Fruit fly (Drosophila melanogaster) whole organism, embryonic: Measurements from ENCODE around the gene GlnRS.
A peak's percentile ranks its signal among the peaks of the same experiment; 100 is the strongest.

Experiments used
- Aef1 ChIP-seq: fragments of 200-800 bp; sonication (Bioruptor generic); IDR thresholded peaks from 3 replicates; pipeline ENCODE4 v1.3.6; 2022; ENCODE audit warnings: missing biosample characterization, missing genetic modification characterization
- BEAF-32 ChIP-seq: fragments of 200-800 bp; sonication (Bioruptor generic); optimal IDR thresholded peaks from 3 replicates; lab custom pipeline; 2017; ENCODE audit warnings: missing biosample characterization, missing genetic modification characterization, mild to moderate bottlenecking, moderate library complexity, missing genetic modification reagents
- CG10267 ChIP-seq: fragments of 200-800 bp; sonication (Bioruptor generic); optimal IDR thresholded peaks from 2 replicates; lab custom pipeline; 2018; ENCODE audit warnings: missing biosample characterization, mild to moderate bottlenecking, missing genetic modification characterization, moderate library complexity
- CG10959 ChIP-seq: fragments of 200-800 bp; sonication (Bioruptor generic); IDR thresholded peaks from 2 replicates; pipeline ENCODE4 v1.3.6; 2022; ENCODE audit warnings: missing biosample characterization, missing genetic modification characterization
- CG11695 ChIP-seq: fragments of 200-800 bp; sonication (Bioruptor generic); IDR thresholded peaks from 3 replicates; pipeline ENCODE4 v1.3.6; 2022; ENCODE audit warnings: missing biosample characterization, missing genetic modification characterization
- CG12391 ChIP-seq: fragments of 200-800 bp; sonication (Bioruptor generic); optimal IDR thresholded peaks from 3 replicates; lab custom pipeline; 2018; ENCODE audit warnings: missing biosample characterization, mild to moderate bottlenecking, missing genetic modification characterization, moderate library complexity
- CG13424 ChIP-seq: fragments of 200-800 bp; sonication (Bioruptor generic); optimal IDR thresholded peaks from 2 replicates; lab custom pipeline; 2019; ENCODE audit warnings: missing biosample characterization, mild to moderate bottlenecking, missing genetic modification characterization, moderate library complexity
- CG13894 ChIP-seq: fragments of 200-800 bp; sonication (Bioruptor generic); optimal IDR thresholded peaks from 3 replicates; lab custom pipeline; 2018; ENCODE audit warnings: missing biosample characterization, mild to moderate bottlenecking, missing genetic modification characterization, moderate library complexity
- CG15514 ChIP-seq: fragments of 200-800 bp; sonication (Bioruptor generic); optimal IDR thresholded peaks from 3 replicates; lab custom pipeline; 2017; ENCODE audit warnings: missing biosample characterization, missing genetic modification characterization, mild to moderate bottlenecking, moderate library complexity, missing genetic modification reagents
- CG15696 ChIP-seq: fragments of 200-800 bp; sonication (Bioruptor generic); optimal IDR thresholded peaks from 2 replicates; lab custom pipeline; 2019; ENCODE audit warnings: missing biosample characterization, mild to moderate bottlenecking, missing genetic modification characterization, moderate library complexity
- CG17361 ChIP-seq: fragments of 200-800 bp; sonication (Bioruptor generic); IDR thresholded peaks from 3 replicates; pipeline ENCODE4 v1.3.6; 2022; ENCODE audit warnings: missing biosample characterization, missing genetic modification characterization
- CG17829 ChIP-seq: fragments of 200-800 bp; optimal IDR thresholded peaks from 2 replicates; lab custom pipeline; 2019; ENCODE audit warnings: missing biosample characterization, mild to moderate bottlenecking, missing genetic modification characterization, moderate library complexity
- CG18764 ChIP-seq: fragments of 200-800 bp; sonication (Bioruptor generic); optimal IDR thresholded peaks from 3 replicates; lab custom pipeline; 2016; ENCODE audit warnings: missing biosample characterization, missing genetic modification characterization
- CG3847 ChIP-seq: fragments of 200-800 bp; sonication (Bioruptor generic); IDR thresholded peaks from 2 replicates; pipeline ENCODE4 v1.3.6; 2022; ENCODE audit warnings: missing biosample characterization, missing genetic modification characterization
- CG3995 ChIP-seq: fragments of 200-800 bp; sonication (Bioruptor generic); optimal IDR thresholded peaks from 3 replicates; lab custom pipeline; 2016; ENCODE audit warnings: missing biosample characterization, missing genetic modification characterization
- CG42726 ChIP-seq: fragments of 200-800 bp; sonication (Bioruptor generic); IDR thresholded peaks from 2 replicates; pipeline ENCODE4 v1.3.6; 2022; ENCODE audit warnings: missing biosample characterization, missing genetic modification characterization; ENCODE audit not compliant: partially characterized antibody
- CG4360 ChIP-seq: fragments of 200-800 bp; sonication (Bioruptor generic); IDR thresholded peaks from 2 replicates; pipeline ENCODE4 v1.3.6; 2022; ENCODE audit warnings: missing biosample characterization, missing genetic modification characterization
- CG6689 ChIP-seq: fragments of 200-800 bp; sonication (Bioruptor generic); IDR thresholded peaks from 2 replicates; pipeline ENCODE4 v1.3.6; 2022; ENCODE audit warnings: missing biosample characterization, missing genetic modification characterization
- CG6791 ChIP-seq: fragments of 200-800 bp; sonication (Bioruptor generic); IDR thresholded peaks from 3 replicates; pipeline ENCODE4 v1.3.6; 2022; ENCODE audit warnings: missing biosample characterization, missing genetic modification characterization; ENCODE audit not compliant: partially characterized antibody
- CG8290 ChIP-seq, 3 experiments: fragments of 200-800 bp; sonication (Bioruptor generic); optimal IDR thresholded peaks; 2 replicates each; lab custom pipeline; 2016 to 2019; ENCODE audit warnings: missing biosample characterization in 3 of 3, missing genetic modification characterization in 3 of 3, mild to moderate bottlenecking in 2 of 3, moderate library complexity in 1 of 3
- CTCF ChIP-seq: fragments of 200-800 bp; sonication (Bioruptor generic); optimal IDR thresholded peaks from 2 replicates; lab custom pipeline; 2017; ENCODE audit warnings: missing biosample characterization, mild to moderate bottlenecking, missing genetic modification characterization, moderate library complexity
- CoRest ChIP-seq: fragments of 200-800 bp; sonication (Bioruptor generic); optimal IDR thresholded peaks from 3 replicates; lab custom pipeline; 2018; ENCODE audit warnings: missing biosample characterization, mild to moderate bottlenecking, missing genetic modification characterization, moderate library complexity
- Dref ChIP-seq: fragments of 200-800 bp; sonication (Bioruptor generic); IDR thresholded peaks from 2 replicates; pipeline ENCODE4 v1.3.6; 2022; ENCODE audit warnings: missing biosample characterization, missing genetic modification characterization
- Ets97D ChIP-seq: fragments of 200-800 bp; sonication (Bioruptor generic); optimal IDR thresholded peaks from 3 replicates; lab custom pipeline; 2016; ENCODE audit warnings: missing biosample characterization, missing genetic modification characterization
- Fer1 ChIP-seq: fragments of 200-800 bp; sonication (Bioruptor generic); optimal IDR thresholded peaks from 2 replicates; lab custom pipeline; 2017; ENCODE audit warnings: missing biosample characterization, mild to moderate bottlenecking, missing genetic modification characterization
- Lhr ChIP-seq: fragments of 200-800 bp; sonication (Bioruptor generic); optimal IDR thresholded peaks from 3 replicates; lab custom pipeline; 2017; ENCODE audit warnings: mild to moderate bottlenecking, missing biosample characterization, missing genetic modification reagents, missing genetic modification characterization
- Lpt ChIP-seq: fragments of >200 bp; optimal IDR thresholded peaks from 2 replicates; lab custom pipeline; 2018; ENCODE audit warnings: missing biosample characterization, missing genetic modification characterization
- MESR4 ChIP-seq: fragments of 200-800 bp; sonication (Bioruptor generic); optimal IDR thresholded peaks from 2 replicates; lab custom pipeline; 2018; ENCODE audit warnings: missing biosample characterization, mild to moderate bottlenecking, missing genetic modification characterization, moderate library complexity
- Myb ChIP-seq: fragments of 200-800 bp; sonication (Bioruptor generic); optimal IDR thresholded peaks from 2 replicates; lab custom pipeline; 2016; ENCODE audit warnings: missing biosample characterization, missing genetic modification characterization
- Spps ChIP-seq: fragments of 200-800 bp; sonication (Bioruptor generic); optimal IDR thresholded peaks from 2 replicates; lab custom pipeline; 2018; ENCODE audit warnings: missing biosample characterization, mild to moderate bottlenecking, missing genetic modification characterization
- Ssrp ChIP-seq: fragments of 200-800 bp; sonication (Bioruptor generic); optimal IDR thresholded peaks from 2 replicates; lab custom pipeline; 2018; ENCODE audit warnings: missing biosample characterization, mild to moderate bottlenecking, missing genetic modification characterization, moderate library complexity
- Stat92E ChIP-seq, 3 experiments: fragments of >200 bp in 2 of 3; fragments of 200-800 bp in 1 of 3; sonication (Bioruptor generic) in 1 of 3; optimal IDR thresholded peaks; 2 replicates each; lab custom pipeline; 2017 to 2019; ENCODE audit warnings: missing biosample characterization in 3 of 3, missing genetic modification characterization in 3 of 3, mild to moderate bottlenecking in 1 of 3, moderate library complexity in 1 of 3
- YL-1 ChIP-seq: fragments of 200-800 bp; sonication (Bioruptor generic); optimal IDR thresholded peaks from 3 replicates; lab custom pipeline; 2017; ENCODE audit warnings: missing biosample characterization, mild to moderate bottlenecking, missing genetic modification characterization
- dpn ChIP-seq, 2 experiments: fragments of 200-800 bp; sonication (Bioruptor generic); optimal IDR thresholded peaks; 3 replicates each; lab custom pipeline; 2016; ENCODE audit warnings: missing biosample characterization in 2 of 2, missing genetic modification characterization in 2 of 2
- gcm ChIP-seq: fragments of 200-800 bp; sonication (Bioruptor generic); optimal IDR thresholded peaks from 2 replicates; lab custom pipeline; 2019; ENCODE audit warnings: missing biosample characterization, mild to moderate bottlenecking, missing genetic modification characterization, moderate library complexity
- gfzf ChIP-seq: fragments of 200-800 bp; sonication (Bioruptor generic); optimal IDR thresholded peaks from 2 replicates; lab custom pipeline; 2016; ENCODE audit warnings: missing biosample characterization, mild to moderate bottlenecking, missing genetic modification characterization, moderate library complexity
- gro ChIP-seq: fragments of 200-800 bp; sonication (Bioruptor generic); optimal IDR thresholded peaks from 2 replicates; lab custom pipeline; 2016; ENCODE audit warnings: missing biosample characterization, missing genetic modification characterization
- insv ChIP-seq, 2 experiments: fragments of 200-800 bp; sonication (Bioruptor generic); optimal IDR thresholded peaks; 3 replicates each; lab custom pipeline; 2016 to 2018; ENCODE audit warnings: missing biosample characterization in 2 of 2, missing genetic modification characterization in 2 of 2
- lmd ChIP-seq: fragments of 200-800 bp; sonication (Bioruptor generic); IDR thresholded peaks from 2 replicates; pipeline ENCODE4 v1.3.6; 2022; ENCODE audit warnings: missing biosample characterization, missing genetic modification characterization
- nerfin-1 ChIP-seq: fragments of 200-800 bp; sonication (Bioruptor generic); optimal IDR thresholded peaks from 3 replicates; lab custom pipeline; 2019; ENCODE audit warnings: missing biosample characterization, mild to moderate bottlenecking, missing genetic modification characterization, moderate library complexity
- pita ChIP-seq: fragments of 200-800 bp; sonication (Bioruptor generic); optimal IDR thresholded peaks from 2 replicates; lab custom pipeline; 2017; ENCODE audit warnings: missing biosample characterization, mild to moderate bottlenecking, missing genetic modification characterization
- pzg ChIP-seq: fragments of 200-800 bp; sonication (Bioruptor generic); optimal IDR thresholded peaks from 3 replicates; lab custom pipeline; 2018; ENCODE audit warnings: missing biosample characterization, mild to moderate bottlenecking, missing genetic modification characterization, moderate library complexity
- sd ChIP-seq: fragments of 200-800 bp; sonication (Bioruptor generic); optimal IDR thresholded peaks from 3 replicates; lab custom pipeline; 2018; ENCODE audit warnings: missing biosample characterization, mild to moderate bottlenecking, missing genetic modification characterization, moderate library complexity
- sisA ChIP-seq: fragments of 200-800 bp; sonication (Bioruptor generic); IDR thresholded peaks from 2 replicates; pipeline ENCODE4 v1.3.6; 2022; ENCODE audit warnings: missing biosample characterization, missing genetic modification characterization
- stwl ChIP-seq: fragments of 200-800 bp; sonication (Bioruptor generic); optimal IDR thresholded peaks from 3 replicates; lab custom pipeline; 2018; ENCODE audit warnings: missing biosample characterization, mild to moderate bottlenecking, missing genetic modification characterization, moderate library complexity
- trem ChIP-seq: fragments of 200-800 bp; optimal IDR thresholded peaks from 3 replicates; lab custom pipeline; 2019; ENCODE audit warnings: missing biosample characterization, mild to moderate bottlenecking, missing genetic modification characterization, moderate library complexity

Gene GlnRS

dm6 chr3R:25245052-25245813 is 20.3 kb downstream of the GlnRS start, which contains the start of gene bam (continued):
- TF ChIP-seq CG17829 (tag; lab: Kevin White, UChicago), result peak; percentile 52
- peak; percentile 33 for TF ChIP-seq CG12391 (tag; lab: Kevin White, UChicago)
- TF ChIP-seq gro, result no peak
- peak; percentile 64 for TF ChIP-seq CoRest (tag; lab: Kevin White, UChicago)
- peak; percentile 52 for TF ChIP-seq sd (tag; lab: Kevin White, UChicago)
- peak; percentile 38 for TF ChIP-seq CG3995 (GFP tag; lab: Kevin White, UChicago)
- TF ChIP-seq CG11695 (GFP tag; lab: Robert Waterston, UW), result no peak
- no peak for TF ChIP-seq CG10959
- TF ChIP-seq CG13894 (tag; lab: Kevin White, UChicago), result peak; percentile 27
- peak; percentile 89 for TF ChIP-seq CG15514 (GFP tag; lab: Kevin White, UChicago)
- TF ChIP-seq CG18764 (GFP tag; lab: Kevin White, UChicago), result no peak
- TF ChIP-seq Fer1 (GFP tag; lab: Kevin White, UChicago), result peak; percentile 15
- peak; percentile 41 for TF ChIP-seq gfzf (GFP tag; lab: Kevin White, UChicago)
- no peak for TF ChIP-seq CG4360 (GFP tag; lab: Robert Waterston, UW)
- TF ChIP-seq CG6791 (GFP tag; lab: Robert Waterston, UW), result 0 out of 3 replicates have a peak, but pooled peaks have one; percentile 47
- TF ChIP-seq YL-1 (GFP tag; lab: Kevin White, UChicago), result peak; percentile 18
- peak; percentile 76 for TF ChIP-seq CTCF
- peak; percentile 34 for TF ChIP-seq Ssrp (tag; lab: Kevin White, UChicago)
- TF ChIP-seq Lpt (GFP tag; lab: Kevin White, UChicago), result no peak
- TF ChIP-seq Stat92E (GFP tag; optimal IDR thresholded peaks at IDR 0.05; lab: Kevin White, UChicago), result no peak
- TF ChIP-seq CG13424 (tag; lab: Kevin White, UChicago), result peak; percentile 7
- TF ChIP-seq stwl (tag; lab: Kevin White, UChicago), result peak; percentile 83
- TF ChIP-seq trem (tag; lab: Kevin White, UChicago), result peak; percentile 71
- TF ChIP-seq BEAF-32 (GFP tag; lab: Kevin White, UChicago), result peak; percentile 24
- TF ChIP-seq gcm (GFP tag; lab: Kevin White, UChicago), result no peak
- peak; percentile 43 for TF ChIP-seq CG8290 (GFP tag; optimal IDR thresholded peaks at IDR 0.05; lab: Kevin White, UChicago)
- no peak for TF ChIP-seq CG8290 (tag; optimal IDR thresholded peaks at IDR 0.05; lab: Kevin White, UChicago)
- peak; percentile 56; the same call in 1 of the 2 replicates for TF ChIP-seq CG42726 (GFP tag; lab: Robert Waterston, UW)
- 0 out of 2 replicates have a peak, but pooled peaks have one; percentile 32 for TF ChIP-seq Dref
- peak; percentile 80 for TF ChIP-seq CG3847 (GFP tag; lab: Robert Waterston, UW)
- peak in 1 of 2 experiments; percentile 46 for TF ChIP-seq insv (GFP tag; optimal IDR thresholded peaks at IDR 0.05; lab: Kevin White, UChicago)
- no peak for TF ChIP-seq MESR4
- TF ChIP-seq lmd, result no peak
- 0 out of 3 replicates have a peak, but pooled peaks have one; percentile 24 for TF ChIP-seq CG17361
- TF ChIP-seq sisA (GFP tag; lab: Robert Waterston, UW), result no peak
- peak; percentile 86 for TF ChIP-seq pita (GFP tag; lab: Kevin White, UChicago)
- peak; percentile 51 for TF ChIP-seq Myb (GFP tag; lab: Kevin White, UChicago)
- peak; percentile 84 for TF ChIP-seq Lhr (GFP tag; lab: Kevin White, UChicago)
- TF ChIP-seq nerfin-1 (tag; lab: Kevin White, UChicago), result no peak
- no peak for TF ChIP-seq CG6689
- peak; percentile 14; the same call in 1 of the 3 replicates for TF ChIP-seq Aef1 (GFP tag; lab: Robert Waterston, UW)
- TF ChIP-seq dpn (GFP tag; optimal IDR thresholded peaks at IDR 0.05; lab: Kevin White, UChicago), result peak in 1 of 2 experiments; percentile 24
- TF ChIP-seq Ets97D (GFP tag; lab: Kevin White, UChicago), result peak; percentile 69
- TF ChIP-seq pzg (GFP tag; lab: Kevin White, UChicago), result peak; percentile 81
- no peak for TF ChIP-seq Spps
- TF ChIP-seq CG10267 (tag; lab: Kevin White, UChicago), result peak; percentile 53
- peak; percentile 7 for TF ChIP-seq CG15696 (tag; lab: Kevin White, UChicago)
